Fruit fly (Drosophila melanogaster) whole organism, prepupa: ENCODE results near the gene Crk.

Experiments
- CG6163 ChIP-seq: fragments of 200-800 bp; sonication (Bioruptor generic); IDR thresholded peaks from 3 replicates; pipeline ENCODE4 v1.3.6; 2022; ENCODE audit warnings: missing biosample characterization, missing genetic modification characterization
- CG6854 ChIP-seq: fragments of 200-800 bp; sonication (Bioruptor generic); optimal IDR thresholded peaks from 2 replicates; lab custom pipeline; 2017; ENCODE audit warnings: missing biosample characterization, mild to moderate bottlenecking, missing genetic modification characterization
- CG8119 ChIP-seq: fragments of 200-800 bp; sonication (Bioruptor generic); IDR thresholded peaks from 3 replicates; pipeline ENCODE4 v1.3.6; 2022; ENCODE audit warnings: missing biosample characterization, missing genetic modification characterization
- CG9139 ChIP-seq: fragments of 200-800 bp; sonication (Bioruptor generic); optimal IDR thresholded peaks from 3 replicates; lab custom pipeline; 2017; ENCODE audit warnings: missing biosample characterization, mild to moderate bottlenecking, missing genetic modification characterization
- Eip78C ChIP-seq: fragments of 200-800 bp; sonication (Bioruptor generic); peaks from one replicate; lab custom pipeline; 2016; ENCODE audit warnings: missing biosample characterization, missing genetic modification characterization
- Hr38 ChIP-seq: sonication (Bioruptor generic); optimal IDR thresholded peaks from 2 replicates; lab custom pipeline; 2016; ENCODE audit warnings: missing biosample characterization, missing genetic modification characterization
- Lpt ChIP-seq: fragments of 200-800 bp; sonication (Bioruptor generic); optimal IDR thresholded peaks from 3 replicates; lab custom pipeline; 2016; ENCODE audit warnings: missing biosample characterization, missing genetic modification characterization
- Met ChIP-seq: fragments of 200-800 bp; sonication (Bioruptor generic); optimal IDR thresholded peaks from 3 replicates; lab custom pipeline; 2016; ENCODE audit warnings: missing biosample characterization, missing genetic modification characterization
- acj6 ChIP-seq: fragments of 200-800 bp; sonication (Bioruptor generic); optimal IDR thresholded peaks from 3 replicates; lab custom pipeline; 2016; ENCODE audit warnings: missing biosample characterization, missing genetic modification characterization
- net ChIP-seq: fragments of 200-800 bp; sonication (Bioruptor generic); optimal IDR thresholded peaks from 3 replicates; lab custom pipeline; 2016; ENCODE audit warnings: missing biosample characterization, missing genetic modification characterization
- ss ChIP-seq, 2 experiments: fragments of 200-800 bp; sonication (Bioruptor generic); optimal IDR thresholded peaks; 2 replicates in 1 of 2; 3 replicates in 1 of 2; lab custom pipeline; 2017 to 2018; ENCODE audit warnings: mild to moderate bottlenecking in 2 of 2, missing biosample characterization in 2 of 2, missing genetic modification characterization in 2 of 2, moderate library complexity in 1 of 2

dm6 chr4:238400-238799 is 28.4 kb downstream of the Crk start:
- TF ChIP-seq Met (GFP tag; lab: Kevin White, UChicago): no peak
- TF ChIP-seq ss (GFP tag; optimal IDR thresholded peaks at IDR 0.05; lab: Kevin White, UChicago): no peak
- no peak for TF ChIP-seq Eip78C (GFP tag; lab: Kevin White, UChicago)
- no peak for TF ChIP-seq net (GFP tag; lab: Kevin White, UChicago)
- TF ChIP-seq CG8119: no peak
- no peak for TF ChIP-seq CG6854 (GFP tag; lab: Kevin White, UChicago)
- TF ChIP-seq Hr38 (GFP tag; lab: Kevin White, UChicago): no peak
- TF ChIP-seq Lpt: no peak
- TF ChIP-seq CG6163 (GFP tag; lab: Robert Waterston, UW): no peak
- TF ChIP-seq acj6 (GFP tag; lab: Kevin White, UChicago): no peak
- TF ChIP-seq CG9139 (GFP tag; lab: Kevin White, UChicago): no peak
